Worm (Caenorhabditis elegans) whole organism, L1 larva: ENCODE measurements around the gene W09D6.1.

Source experiments
- C16A3.4 ChIP-seq: fragments of 150-350 bp; optimal IDR thresholded peaks from 2 replicates; lab custom pipeline; 2014; ENCODE audit warnings: missing biosample characterization, missing genetic modification characterization
- C34B4.2 ChIP-seq: sonication (generic microtip); optimal IDR thresholded peaks from 2 replicates; lab custom pipeline; 2017; ENCODE audit warnings: mild to moderate bottlenecking, missing genetic modification characterization, missing compliant biosample characterization
- Y116A8C.19 ChIP-seq: sonication (generic microtip); optimal IDR thresholded peaks from 2 replicates; lab custom pipeline; 2016; ENCODE audit warnings: missing compliant biosample characterization, missing genetic modification characterization, borderline replicate concordance
- aha-1 ChIP-seq: fragments of 150-350 bp; optimal IDR thresholded peaks from 2 replicates; lab custom pipeline; 2014; ENCODE audit warnings: missing biosample characterization, missing genetic modification characterization
- alr-1 ChIP-seq: fragments of 200-800 bp; sonication (Bioruptor generic); optimal IDR thresholded peaks from 2 replicates; lab custom pipeline; 2018; ENCODE audit warnings: borderline replicate concordance, mild to moderate bottlenecking, missing genetic modification characterization, missing compliant biosample characterization
- ama-1 ChIP-seq: fragments of 150-350 bp; optimal IDR thresholded peaks from 2 replicates; lab custom pipeline; 2014
- ceh-63 ChIP-seq: fragments of 200-800 bp; sonication (Bioruptor generic); optimal IDR thresholded peaks from 2 replicates; lab custom pipeline; 2018; ENCODE audit warnings: mild to moderate bottlenecking, missing genetic modification characterization, missing compliant biosample characterization
- ceh-8 ChIP-seq: fragments of 200-800 bp; sonication (Bioruptor generic); optimal IDR thresholded peaks from 2 replicates; lab custom pipeline; 2018; ENCODE audit warnings: mild to moderate bottlenecking, missing genetic modification characterization, moderate library complexity, missing compliant biosample characterization
- ceh-82 ChIP-seq, 3 experiments: fragments of 150-350 bp in 1 of 3; sonication (generic microtip) in 2 of 3; optimal IDR thresholded peaks; 2 replicates each; lab custom pipeline; 2014 to 2017; ENCODE audit warnings: missing biosample characterization in 3 of 3, missing genetic modification characterization in 3 of 3
- ceh-88 ChIP-seq: fragments of 200-800 bp; sonication (Bioruptor generic); IDR thresholded peaks from 2 replicates; pipeline ENCODE4 v1.3.6; 2022; ENCODE audit warnings: missing genetic modification characterization, missing compliant biosample characterization
- dpl-1 ChIP-seq, 3 experiments: fragments of 150-350 bp in 2 of 3; sonication (generic microtip) in 1 of 3; optimal IDR thresholded peaks; 2 replicates each; lab custom pipeline; 2014 to 2017; ENCODE audit warnings: missing biosample characterization in 3 of 3, missing genetic modification characterization in 3 of 3, missing genetic modification reagents in 3 of 3
- dsc-1 ChIP-seq: sonication (generic microtip); optimal IDR thresholded peaks from 2 replicates; lab custom pipeline; 2016; ENCODE audit warnings: mild to moderate bottlenecking, missing genetic modification characterization, missing compliant biosample characterization
- efl-1 ChIP-seq, 4 experiments: fragments of 150-350 bp; optimal IDR thresholded peaks in 3 of 4; peaks in 1 of 4; 1 replicate in 1 of 4; 2 replicates in 3 of 4; lab custom pipeline; 2014; ENCODE audit warnings: missing biosample characterization in 2 of 4, missing genetic modification characterization in 2 of 4, missing genetic modification reagents in 2 of 4
- egl-13 ChIP-seq: sonication (generic microtip); optimal IDR thresholded peaks from 2 replicates; lab custom pipeline; 2016; ENCODE audit warnings: missing genotype, missing genetic modification reagents, missing genetic modification characterization, missing compliant biosample characterization
- elt-2 ChIP-seq: sonication (generic microtip); optimal IDR thresholded peaks from 2 replicates; lab custom pipeline; 2016; ENCODE audit warnings: missing genetic modification characterization, mild to moderate bottlenecking, inconsistent platforms, missing compliant biosample characterization, missing genetic modification reagents
- ets-5 ChIP-seq: fragments of 200-800 bp; sonication (Bioruptor generic); IDR thresholded peaks from 2 replicates; pipeline ENCODE4 v1.3.6; 2022; ENCODE audit warnings: missing genetic modification characterization, missing compliant biosample characterization
- fos-1 ChIP-seq: fragments of 150-350 bp; optimal IDR thresholded peaks from 2 replicates; lab custom pipeline; 2014; ENCODE audit warnings: missing biosample characterization, missing genetic modification characterization
- grh-1 ChIP-seq: fragments of 200-800 bp; sonication (Bioruptor generic); IDR thresholded peaks from 2 replicates; pipeline ENCODE4 v1.3.6; 2022; ENCODE audit warnings: missing genetic modification reagents, missing genetic modification characterization, missing compliant biosample characterization
- hlh-17 ChIP-seq: fragments of 200-800 bp; sonication (Bioruptor generic); optimal IDR thresholded peaks from 2 replicates; lab custom pipeline; 2018; ENCODE audit warnings: missing genetic modification characterization, mild to moderate bottlenecking, missing compliant biosample characterization, moderate library complexity, borderline replicate concordance
- hpl-2 ChIP-seq: fragments of 150-350 bp; optimal IDR thresholded peaks from 2 replicates; lab custom pipeline; 2014; ENCODE audit warnings: missing biosample characterization, missing genetic modification reagents, missing genetic modification characterization
- isw-1 ChIP-seq: fragments of 200-800 bp; sonication (Bioruptor generic); IDR thresholded peaks from 2 replicates; pipeline ENCODE4 v1.3.6; 2022; ENCODE audit warnings: missing genetic modification characterization, missing compliant biosample characterization
- lin-13 ChIP-seq: fragments of 150-350 bp; optimal IDR thresholded peaks from 2 replicates; lab custom pipeline; 2014; ENCODE audit warnings: missing biosample characterization, missing genetic modification reagents, missing genetic modification characterization
- lin-14 ChIP-seq: fragments of 200-800 bp; sonication (Bioruptor generic); optimal IDR thresholded peaks from 2 replicates; lab custom pipeline; 2018; ENCODE audit warnings: mild to moderate bottlenecking, missing genetic modification characterization, moderate library complexity, missing compliant biosample characterization
- lin-35 ChIP-seq, 2 experiments: fragments of 150-350 bp; optimal IDR thresholded peaks; 2 replicates each; lab custom pipeline; 2014; ENCODE audit warnings: missing biosample characterization in 2 of 2, missing genetic modification characterization in 2 of 2, missing genetic modification reagents in 2 of 2
- lin-39 ChIP-seq: fragments of 150-350 bp; optimal IDR thresholded peaks from 2 replicates; lab custom pipeline; 2014; ENCODE audit warnings: missing biosample characterization, missing genetic modification reagents, missing genetic modification characterization
- lsy-2 ChIP-seq, 2 experiments: fragments of 150-350 bp; optimal IDR thresholded peaks; 2 replicates each; lab custom pipeline; 2014; ENCODE audit warnings: missing biosample characterization in 2 of 2, missing genetic modification characterization in 2 of 2
- mab-9 ChIP-seq: fragments of 200-800 bp; sonication (Bioruptor generic); IDR thresholded peaks from 2 replicates; pipeline ENCODE4 v1.3.6; 2022; ENCODE audit warnings: missing genetic modification reagents, missing genetic modification characterization, missing compliant biosample characterization
- nhr-11 ChIP-seq: fragments of 150-350 bp; optimal IDR thresholded peaks from 2 replicates; lab custom pipeline; 2014; ENCODE audit warnings: missing biosample characterization, missing genetic modification characterization
- nhr-19 ChIP-seq: fragments of 200-800 bp; sonication (Bioruptor generic); conservative IDR thresholded peaks from 2 replicates; pipeline ENCODE4 v1.3.6; 2022; ENCODE audit warnings: missing genetic modification characterization, missing compliant biosample characterization
- nhr-237 ChIP-seq: fragments of 150-350 bp; optimal IDR thresholded peaks from 2 replicates; lab custom pipeline; 2014; ENCODE audit warnings: missing biosample characterization, missing genetic modification characterization
- nhr-71 ChIP-seq: sonication (generic microtip); optimal IDR thresholded peaks from 2 replicates; lab custom pipeline; 2016; ENCODE audit warnings: mild to moderate bottlenecking, missing genetic modification characterization, moderate library complexity, missing compliant biosample characterization
- nhr-76 ChIP-seq: sonication (generic microtip); optimal IDR thresholded peaks from 2 replicates; lab custom pipeline; 2017; ENCODE audit warnings: missing biosample characterization, missing genetic modification characterization
- nhr-77 ChIP-seq: fragments of 150-350 bp; optimal IDR thresholded peaks from 2 replicates; lab custom pipeline; 2014; ENCODE audit warnings: missing biosample characterization, missing genetic modification characterization
- nhr-84 ChIP-seq: sonication (generic microtip); optimal IDR thresholded peaks from 2 replicates; lab custom pipeline; 2017; ENCODE audit warnings: missing biosample characterization, missing genetic modification characterization
- nhr-85 ChIP-seq: sonication (generic microtip); peaks from one replicate; lab custom pipeline; 2016; ENCODE audit warnings: missing genetic modification characterization, inconsistent platforms, missing compliant biosample characterization
- nhr-90 ChIP-seq: sonication (generic microtip); optimal IDR thresholded peaks from 2 replicates; lab custom pipeline; 2016; ENCODE audit warnings: mild to moderate bottlenecking, missing genetic modification characterization, missing compliant biosample characterization; ENCODE audit not compliant: poor library complexity
- pqm-1 ChIP-seq: sonication (generic microtip); optimal IDR thresholded peaks from 3 replicates; lab custom pipeline; 2017; ENCODE audit warnings: missing biosample characterization, missing genetic modification characterization
- snpc-4 ChIP-seq: fragments of 150-350 bp; optimal IDR thresholded peaks from 2 replicates; lab custom pipeline; 2014; ENCODE audit warnings: missing biosample characterization, missing genetic modification characterization
- sptf-1 ChIP-seq: fragments of 150-350 bp; optimal IDR thresholded peaks from 2 replicates; lab custom pipeline; 2014; ENCODE audit warnings: missing biosample characterization, missing genetic modification characterization
- tbx-2 ChIP-seq: sonication (generic microtip); optimal IDR thresholded peaks from 2 replicates; lab custom pipeline; 2016; ENCODE audit warnings: missing genetic modification characterization, missing compliant biosample characterization
- tlp-1 ChIP-seq: fragments of 150-350 bp; optimal IDR thresholded peaks from 2 replicates; lab custom pipeline; 2014; ENCODE audit warnings: missing biosample characterization, missing genetic modification characterization
- unc-130 ChIP-seq: fragments of 150-350 bp; optimal IDR thresholded peaks from 2 replicates; lab custom pipeline; 2017; ENCODE audit warnings: missing biosample characterization, missing genetic modification characterization, inconsistent platforms
- unc-30 ChIP-seq: sonication (generic microtip); optimal IDR thresholded peaks from 2 replicates; lab custom pipeline; 2017; ENCODE audit warnings: missing biosample characterization, missing genetic modification characterization
- unc-86 ChIP-seq: sonication (generic microtip); optimal IDR thresholded peaks from 2 replicates; lab custom pipeline; 2016; ENCODE audit warnings: missing genetic modification characterization, missing compliant biosample characterization
- vab-15 ChIP-seq: sonication (generic microtip); optimal IDR thresholded peaks from 2 replicates; lab custom pipeline; 2017; ENCODE audit warnings: missing genotype, mild to moderate bottlenecking, missing genetic modification characterization, missing compliant biosample characterization
- xbp-1 ChIP-seq: sonication (generic microtip); optimal IDR thresholded peaks from 2 replicates; lab custom pipeline; 2016; ENCODE audit warnings: missing genetic modification characterization, missing compliant biosample characterization
- ztf-11 ChIP-seq, 2 experiments: sonication (generic microtip); optimal IDR thresholded peaks; 2 replicates each; lab custom pipeline; 2016 to 2017; ENCODE audit warnings: missing genetic modification characterization in 2 of 2, missing biosample characterization in 1 of 2, missing compliant biosample characterization in 1 of 2
- ztf-4 ChIP-seq: fragments of 150-350 bp; optimal IDR thresholded peaks from 2 replicates; lab custom pipeline; 2014; ENCODE audit warnings: missing biosample characterization, missing genetic modification characterization

W09D6.1 gene

ce11 chrIII:11036132-11036531 is 32.5 kb upstream of the W09D6.1 start (continued):
- TF ChIP-seq isw-1 (GFP tag; lab: Robert Waterston, UW), result peak; percentile 65
- TF ChIP-seq fos-1 (tag; lab: Kevin White, UChicago), result peak; percentile 50
- peak; percentile 74 for TF ChIP-seq lin-14 (GFP tag; lab: Kevin White, UChicago)
- peak; percentile 1 for TF ChIP-seq ztf-4 (tag; lab: Kevin White, UChicago)
- TF ChIP-seq lin-13 (GFP tag; lab: Kevin White, UChicago), result peak; percentile 74
- peak; percentile 77 for TF ChIP-seq xbp-1 (tag; lab: Kevin White, UChicago)
- no peak for TF ChIP-seq hlh-17 (GFP tag; lab: Kevin White, UChicago)
- TF ChIP-seq tlp-1 (tag; lab: Kevin White, UChicago), result no peak
- TF ChIP-seq sptf-1, result no peak
- no peak for TF ChIP-seq mab-9 (GFP tag; lab: Robert Waterston, UW)
- no peak for TF ChIP-seq vab-15 (tag; lab: Kevin White, UChicago)
- TF ChIP-seq ets-5, result no peak
- peak; percentile 53 for TF ChIP-seq ceh-8 (GFP tag; lab: Kevin White, UChicago)
- no peak for TF ChIP-seq nhr-11
- peak; percentile 69 for TF ChIP-seq nhr-90 (tag; lab: Kevin White, UChicago)
- peak; percentile 78 for TF ChIP-seq tbx-2 (tag; lab: Kevin White, UChicago)
- peak; percentile 60 for TF ChIP-seq grh-1 (GFP tag; lab: Robert Waterston, UW)
- TF ChIP-seq nhr-85 (tag; lab: Kevin White, UChicago), result peak; percentile 74
- peak; percentile 57 for TF ChIP-seq dsc-1 (tag; lab: Kevin White, UChicago)
- peak; percentile 56 for TF ChIP-seq nhr-77 (tag; lab: Kevin White, UChicago)
- no peak for TF ChIP-seq nhr-237
- TF ChIP-seq ztf-11 (tag; optimal IDR thresholded peaks at IDR 0.05; lab: Kevin White, UChicago), result peak in 1 of 2 experiments; percentile 7
- TF ChIP-seq nhr-84 (tag; lab: Kevin White, UChicago), result no peak
- peak; percentile 86 for TF ChIP-seq efl-1 (optimal IDR thresholded peaks at IDR 0.05; lab: Kevin White, UChicago)
- TF ChIP-seq efl-1 (GFP tag; optimal IDR thresholded peaks at IDR 0.05 in 1 of 2; lab: Kevin White, UChicago), result peak; percentile 83 to 98
- no peak for TF ChIP-seq nhr-76 (tag; lab: Kevin White, UChicago)
- peak; percentile 76 for TF ChIP-seq C16A3.4 (tag; lab: Kevin White, UChicago)
- peak; percentile 83 for TF ChIP-seq nhr-71
- no peak for TF ChIP-seq alr-1 (tag; lab: Kevin White, UChicago)
- peak; percentile 27 for TF ChIP-seq elt-2 (tag; lab: Kevin White, UChicago)
- peak; percentile 69 to 83 (median 82) for TF ChIP-seq dpl-1 (GFP tag; optimal IDR thresholded peaks at IDR 0.05; lab: Kevin White, UChicago)
- TF ChIP-seq snpc-4 (tag; lab: Kevin White, UChicago), result peak; percentile 69
- no peak for TF ChIP-seq Y116A8C.19 (tag; lab: Kevin White, UChicago)
- no peak for TF ChIP-seq ceh-63
- peak; percentile 97 to 99 for TF ChIP-seq lsy-2 (tag; optimal IDR thresholded peaks at IDR 0.05; lab: Kevin White, UChicago)
- peak; percentile 80 for TF ChIP-seq unc-86 (tag; lab: Kevin White, UChicago)
- TF ChIP-seq unc-130 (tag; lab: Kevin White, UChicago), result peak; percentile 80
- TF ChIP-seq nhr-19, result peak; percentile 68
- no peak for TF ChIP-seq unc-30 (tag; lab: Kevin White, UChicago)
- no peak for TF ChIP-seq pqm-1 (tag; lab: Kevin White, UChicago)
- no peak for TF ChIP-seq ceh-88 (GFP tag; lab: Robert Waterston, UW)
- no peak for TF ChIP-seq egl-13 (tag; lab: Kevin White, UChicago)
- peak; percentile 80 to 88 (median 82) for TF ChIP-seq ceh-82 (tag; optimal IDR thresholded peaks at IDR 0.05; lab: Kevin White, UChicago)
- TF ChIP-seq, all 84 proteins: peak for 46

- TF ChIP-seq efl-1 (optimal IDR thresholded peaks at IDR 0.05; lab: Kevin White, UChicago) (no peak), efl-1 (GFP tag; optimal IDR thresholded peaks at IDR 0.05 in 1 of 2; lab: Kevin White, UChicago) (no peak), nhr-71 (no peak), lin-35 (GFP tag; optimal IDR thresholded peaks at IDR 0.05; lab: Kevin White, UChicago) (no peak), ama-1 (no peak), C34B4.2 (tag; lab: Kevin White, UChicago) (no peak), aha-1 (no peak), lin-39 (tag; lab: Kevin White, UChicago) (no peak), alr-1 (tag; lab: Kevin White, UChicago) (no peak), hpl-2 (GFP tag; lab: Kevin White, UChicago) (no peak)
- TF ChIP-seq, all 84 proteins: peak for 0
Observed at ce11 chrIII:11036640-11037039, 32.0 kb upstream of the W09D6.1 start, which contains the start of gene spat-2. spat-2 (plus strand) TSS chrIII:11036940.
